Worm (Caenorhabditis elegans) whole organism, L1 larva: ENCODE results near the gene F57F4.1.

Experiments
- C16A3.4 ChIP-seq: fragments of 150-350 bp; optimal IDR thresholded peaks from 2 replicates; lab custom pipeline; 2014; ENCODE audit warnings: missing biosample characterization, missing genetic modification characterization
- ama-1 ChIP-seq: fragments of 150-350 bp; optimal IDR thresholded peaks from 2 replicates; lab custom pipeline; 2014
- elt-2 ChIP-seq: sonication (generic microtip); optimal IDR thresholded peaks from 2 replicates; lab custom pipeline; 2016; ENCODE audit warnings: missing genetic modification characterization, mild to moderate bottlenecking, inconsistent platforms, missing compliant biosample characterization, missing genetic modification reagents
- elt-3 ChIP-seq, 6 experiments: fragments of 150-350 bp in 1 of 6; sonication (generic microtip); optimal IDR thresholded peaks; 2 replicates each; lab custom pipeline; 2017 to 2018; ENCODE audit warnings: missing biosample characterization in 6 of 6, missing genetic modification characterization in 6 of 6, inconsistent platforms in 1 of 6
- hlh-17 ChIP-seq: fragments of 200-800 bp; sonication (Bioruptor generic); optimal IDR thresholded peaks from 2 replicates; lab custom pipeline; 2018; ENCODE audit warnings: missing genetic modification characterization, mild to moderate bottlenecking, missing compliant biosample characterization, moderate library complexity, borderline replicate concordance
- irx-1 ChIP-seq: sonication (generic microtip); optimal IDR thresholded peaks from 2 replicates; lab custom pipeline; 2016; ENCODE audit warnings: missing genetic modification characterization, missing compliant biosample characterization
- jun-1 ChIP-seq: fragments of 150-350 bp; optimal IDR thresholded peaks from 2 replicates; lab custom pipeline; 2014; ENCODE audit warnings: missing biosample characterization, missing genetic modification reagents, missing genetic modification characterization
- lin-13 ChIP-seq: fragments of 150-350 bp; optimal IDR thresholded peaks from 2 replicates; lab custom pipeline; 2014; ENCODE audit warnings: missing biosample characterization, missing genetic modification reagents, missing genetic modification characterization
- mep-1 ChIP-seq: fragments of 150-350 bp; optimal IDR thresholded peaks from 2 replicates; lab custom pipeline; 2014; ENCODE audit warnings: missing biosample characterization, missing genetic modification characterization
- ztf-4 ChIP-seq: fragments of 150-350 bp; optimal IDR thresholded peaks from 2 replicates; lab custom pipeline; 2014; ENCODE audit warnings: missing biosample characterization, missing genetic modification characterization

- TF ChIP-seq C16A3.4 = no peak
- no peak for TF ChIP-seq elt-2 (tag; lab: Kevin White, UChicago)
- TF ChIP-seq irx-1 (tag; lab: Kevin White, UChicago) = no peak
- no peak for TF ChIP-seq ama-1
- no peak for TF ChIP-seq lin-13 (GFP tag; lab: Kevin White, UChicago)
- TF ChIP-seq jun-1 = no peak
- no peak for TF ChIP-seq elt-3 (tag; optimal IDR thresholded peaks at IDR 0.05; lab: Kevin White, UChicago)
- no peak for TF ChIP-seq ztf-4
- no peak for TF ChIP-seq mep-1 (tag; lab: Kevin White, UChicago)
- no peak for TF ChIP-seq hlh-17 (GFP tag; lab: Kevin White, UChicago)
Observed at ce11 chrV:6368494-6368893, 21.8 kb upstream of the F57F4.1 start.
